Worm (Caenorhabditis elegans) whole organism, young adult: ENCODE data around the gene otub-4.

Experiments
- B0261.1 ChIP-seq: sonication (generic microtip); optimal IDR thresholded peaks from 2 replicates; lab custom pipeline; 2016; ENCODE audit warnings: mild to moderate bottlenecking, missing genetic modification characterization, moderate library complexity, missing compliant biosample characterization
- D2030.7 ChIP-seq: fragments of 200-800 bp; sonication (Bioruptor generic); IDR thresholded peaks from 2 replicates; pipeline ENCODE4 v1.3.6; 2022; ENCODE audit warnings: missing genetic modification reagents, missing genetic modification characterization, missing compliant biosample characterization
- F23B12.7 ChIP-seq: sonication (generic microtip); optimal IDR thresholded peaks from 2 replicates; lab custom pipeline; 2017; ENCODE audit warnings: missing genetic modification characterization, mild to moderate bottlenecking, missing compliant biosample characterization, antibody characterized with exemption, moderate library complexity; ENCODE audit not compliant: insufficient read depth
- F33H1.4 ChIP-seq: fragments of 200-800 bp; sonication (Bioruptor generic); IDR thresholded peaks from 2 replicates; pipeline ENCODE4 v1.3.6; 2022; ENCODE audit warnings: missing genetic modification reagents, missing genetic modification characterization, missing compliant biosample characterization
- F57C9.4 ChIP-seq: sonication (generic microtip); optimal IDR thresholded peaks from 2 replicates; lab custom pipeline; 2017; ENCODE audit warnings: mild to moderate bottlenecking, missing genetic modification characterization, missing compliant biosample characterization
- K11D2.4 ChIP-seq: fragments of 200-800 bp; sonication (Bioruptor generic); IDR thresholded peaks from 2 replicates; pipeline ENCODE4 v1.3.6; 2022; ENCODE audit warnings: missing genetic modification reagents, missing genetic modification characterization, missing compliant biosample characterization
- K12H6.12 ChIP-seq: fragments of 200-800 bp; sonication (Bioruptor generic); optimal IDR thresholded peaks from 2 replicates; lab custom pipeline; 2018; ENCODE audit warnings: mild to moderate bottlenecking, missing genetic modification characterization, missing compliant biosample characterization
- T07F8.4 ChIP-seq: sonication (generic microtip); optimal IDR thresholded peaks from 2 replicates; lab custom pipeline; 2016; ENCODE audit warnings: mild to moderate bottlenecking, missing genetic modification characterization, moderate library complexity, missing compliant biosample characterization
- Y53G8AR.9 ChIP-seq: fragments of 200-800 bp; sonication (Bioruptor generic); conservative IDR thresholded peaks from 2 replicates; pipeline ENCODE4 v1.3.6; 2022; ENCODE audit warnings: missing genetic modification reagents, missing genetic modification characterization, missing compliant biosample characterization
- Y95B8A.8 ChIP-seq: fragments of 200-800 bp; sonication (Bioruptor generic); IDR thresholded peaks from 2 replicates; pipeline ENCODE4 v1.3.6; 2022; ENCODE audit warnings: missing genetic modification reagents, missing genetic modification characterization, missing compliant biosample characterization
- ZK185.1 ChIP-seq: sonication (generic microtip); optimal IDR thresholded peaks from 2 replicates; lab custom pipeline; 2016; ENCODE audit warnings: mild to moderate bottlenecking, missing genetic modification characterization, missing compliant biosample characterization; ENCODE audit not compliant: poor library complexity, severe bottlenecking
- atf-7 ChIP-seq: sonication (generic microtip); optimal IDR thresholded peaks from 2 replicates; lab custom pipeline; 2017; ENCODE audit warnings: mild to moderate bottlenecking, missing genetic modification characterization, missing compliant biosample characterization
- attf-3 ChIP-seq: fragments of 200-800 bp; sonication (Bioruptor generic); conservative IDR thresholded peaks from 2 replicates; pipeline ENCODE4 v1.3.6; 2022; ENCODE audit warnings: missing genetic modification reagents, missing genetic modification characterization, missing compliant biosample characterization
- attf-5 ChIP-seq: fragments of 200-800 bp; sonication (Bioruptor generic); optimal IDR thresholded peaks from 2 replicates; lab custom pipeline; 2018; ENCODE audit warnings: mild to moderate bottlenecking, missing genetic modification characterization, missing compliant biosample characterization
- attf-6 ChIP-seq: fragments of 200-800 bp; sonication (Bioruptor generic); IDR thresholded peaks from 2 replicates; pipeline ENCODE4 v1.3.6; 2022; ENCODE audit warnings: missing genetic modification reagents, missing genetic modification characterization, missing compliant biosample characterization
- ccch-3 ChIP-seq: fragments of 200-800 bp; sonication (Bioruptor generic); optimal IDR thresholded peaks from 2 replicates; lab custom pipeline; 2018; ENCODE audit warnings: mild to moderate bottlenecking, missing genetic modification characterization, missing compliant biosample characterization
- cebp-2 ChIP-seq: fragments of 200-800 bp; sonication (Bioruptor generic); IDR thresholded peaks from 2 replicates; pipeline ENCODE4 v1.3.6; 2022; ENCODE audit warnings: missing genetic modification characterization, missing compliant biosample characterization
- dox-1 ChIP-seq: fragments of 200-800 bp; sonication (Bioruptor generic); IDR thresholded peaks from 2 replicates; pipeline ENCODE4 v1.3.6; 2022; ENCODE audit warnings: missing genetic modification reagents, missing genetic modification characterization, missing compliant biosample characterization
- dpl-1 ChIP-seq: fragments of 150-350 bp; optimal IDR thresholded peaks from 2 replicates; lab custom pipeline; 2014; ENCODE audit warnings: missing biosample characterization, missing genetic modification reagents, missing genetic modification characterization
- egl-44 ChIP-seq: fragments of 200-800 bp; sonication (Bioruptor generic); IDR thresholded peaks from 2 replicates; pipeline ENCODE4 v1.3.6; 2022; ENCODE audit warnings: missing genetic modification reagents, missing genetic modification characterization, missing compliant biosample characterization
- ekl-4 ChIP-seq: fragments of 200-800 bp; sonication (Bioruptor generic); IDR thresholded peaks from 2 replicates; pipeline ENCODE4 v1.3.6; 2022; ENCODE audit warnings: missing genetic modification reagents, missing genetic modification characterization, missing compliant biosample characterization
- fkh-3 ChIP-seq: sonication (generic microtip); optimal IDR thresholded peaks from 2 replicates; lab custom pipeline; 2016; ENCODE audit warnings: mild to moderate bottlenecking, missing genetic modification characterization, missing compliant biosample characterization
- him-1 ChIP-seq: sonication (generic microtip); optimal IDR thresholded peaks from 2 replicates; lab custom pipeline; 2016; ENCODE audit warnings: missing genotype, missing genetic modification reagents, missing genetic modification characterization, missing compliant biosample characterization
- hlh-26 ChIP-seq: fragments of 200-800 bp; sonication (Bioruptor generic); conservative IDR thresholded peaks from 2 replicates; pipeline ENCODE4 v1.3.6; 2022; ENCODE audit warnings: missing genetic modification reagents, missing genetic modification characterization, missing compliant biosample characterization
- hmg-1.2 ChIP-seq: fragments of 200-800 bp; sonication (Bioruptor generic); IDR thresholded peaks from 2 replicates; pipeline ENCODE4 v1.3.6; 2022; ENCODE audit warnings: missing genetic modification reagents, missing genetic modification characterization, missing compliant biosample characterization
- let-607 ChIP-seq, 2 experiments: fragments of 200-800 bp in 1 of 2; sonication (Bioruptor generic) in 1 of 2; sonication (generic microtip) in 1 of 2; optimal IDR thresholded peaks; 2 replicates each; lab custom pipeline; 2016 to 2018; ENCODE audit warnings: mild to moderate bottlenecking in 2 of 2, missing compliant biosample characterization in 2 of 2, missing genetic modification characterization in 2 of 2, moderate library complexity in 2 of 2, missing genotype in 1 of 2
- lin-40 ChIP-seq: sonication (generic microtip); optimal IDR thresholded peaks from 2 replicates; lab custom pipeline; 2016; ENCODE audit warnings: missing genetic modification characterization, mild to moderate bottlenecking, missing compliant biosample characterization, missing genotype, missing genetic modification reagents
- lir-1 ChIP-seq: fragments of 200-800 bp; sonication (Bioruptor generic); conservative IDR thresholded peaks from 2 replicates; pipeline ENCODE4 v1.3.6; 2022; ENCODE audit warnings: missing genetic modification reagents, missing genetic modification characterization, missing compliant biosample characterization
- lsl-1 ChIP-seq: fragments of 200-800 bp; sonication (Bioruptor generic); optimal IDR thresholded peaks from 2 replicates; lab custom pipeline; 2018; ENCODE audit warnings: mild to moderate bottlenecking, missing genetic modification characterization, moderate library complexity, missing compliant biosample characterization
- madf-10 ChIP-seq: sonication (generic microtip); optimal IDR thresholded peaks from 2 replicates; lab custom pipeline; 2016; ENCODE audit warnings: mild to moderate bottlenecking, missing genetic modification characterization, missing compliant biosample characterization
- madf-3 ChIP-seq: fragments of 200-800 bp; sonication (Bioruptor generic); IDR thresholded peaks from 2 replicates; pipeline ENCODE4 v1.3.6; 2022; ENCODE audit warnings: missing genetic modification reagents, missing genetic modification characterization, missing compliant biosample characterization
- madf-6 ChIP-seq: fragments of 200-800 bp; sonication (Bioruptor generic); IDR thresholded peaks from 2 replicates; pipeline ENCODE4 v1.3.6; 2022; ENCODE audit warnings: missing genetic modification reagents, missing genetic modification characterization, missing compliant biosample characterization
- mes-4 ChIP-seq: sonication (generic microtip); optimal IDR thresholded peaks from 2 replicates; lab custom pipeline; 2016; ENCODE audit warnings: missing genotype, missing genetic modification characterization, missing compliant biosample characterization
- mxl-1 ChIP-seq: sonication (generic microtip); optimal IDR thresholded peaks from 2 replicates; lab custom pipeline; 2016; ENCODE audit warnings: missing genetic modification characterization, missing compliant biosample characterization
- nfyb-1 ChIP-seq: fragments of 200-800 bp; sonication (Bioruptor generic); IDR thresholded peaks from 2 replicates; pipeline ENCODE4 v1.3.6; 2022; ENCODE audit warnings: missing genetic modification reagents, missing genetic modification characterization, missing compliant biosample characterization
- nhr-80 ChIP-seq: sonication (generic microtip); optimal IDR thresholded peaks from 2 replicates; lab custom pipeline; 2016; ENCODE audit warnings: missing genetic modification characterization, missing compliant biosample characterization
- pbrm-1 ChIP-seq: fragments of 200-800 bp; sonication (Bioruptor generic); IDR thresholded peaks from 2 replicates; pipeline ENCODE4 v1.3.6; 2022; ENCODE audit warnings: missing genetic modification reagents, missing genetic modification characterization, missing compliant biosample characterization
- rec-8 ChIP-seq, 2 experiments: sonication (generic microtip); optimal IDR thresholded peaks; 2 replicates each; lab custom pipeline; 2016; ENCODE audit warnings: mild to moderate bottlenecking in 2 of 2, missing genetic modification characterization in 2 of 2, missing genetic modification reagents in 2 of 2, missing genotype in 2 of 2, missing biosample characterization in 1 of 2, missing compliant biosample characterization in 1 of 2, moderate library complexity in 1 of 2
- repo-1 ChIP-seq: sonication (generic microtip); optimal IDR thresholded peaks from 2 replicates; lab custom pipeline; 2017; ENCODE audit warnings: mild to moderate bottlenecking, missing genetic modification characterization, missing compliant biosample characterization
- snpc-1.1 ChIP-seq: sonication (generic microtip); optimal IDR thresholded peaks from 2 replicates; lab custom pipeline; 2017; ENCODE audit warnings: missing genetic modification characterization, mild to moderate bottlenecking, missing compliant biosample characterization, antibody characterized with exemption, moderate library complexity, missing genotype, missing genetic modification reagents; ENCODE audit not compliant: insufficient read depth
- snpc-1.3 ChIP-seq: sonication (generic microtip); optimal IDR thresholded peaks from 2 replicates; lab custom pipeline; 2017; ENCODE audit warnings: missing genetic modification characterization, mild to moderate bottlenecking, missing compliant biosample characterization, antibody characterized with exemption, moderate library complexity, missing genotype, missing genetic modification reagents; ENCODE audit not compliant: insufficient read depth
- snpc-3.4 ChIP-seq: sonication (generic microtip); optimal IDR thresholded peaks from 2 replicates; lab custom pipeline; 2017; ENCODE audit warnings: missing genetic modification characterization, mild to moderate bottlenecking, missing compliant biosample characterization, antibody characterized with exemption, moderate library complexity, missing genotype, missing genetic modification reagents
- sptf-2 ChIP-seq: fragments of 200-800 bp; sonication (Bioruptor generic); optimal IDR thresholded peaks from 2 replicates; lab custom pipeline; 2018; ENCODE audit warnings: mild to moderate bottlenecking, missing genetic modification characterization, missing compliant biosample characterization
- xnd-1 ChIP-seq: sonication (generic microtip); optimal IDR thresholded peaks from 2 replicates; lab custom pipeline; 2016; ENCODE audit warnings: missing genotype, missing genetic modification reagents, missing genetic modification characterization, missing compliant biosample characterization
- zfh-2 ChIP-seq: fragments of 200-800 bp; sonication (Bioruptor generic); conservative IDR thresholded peaks from 2 replicates; pipeline ENCODE4 v1.3.6; 2022; ENCODE audit warnings: missing genetic modification reagents, missing genetic modification characterization, missing compliant biosample characterization
- ztf-22 ChIP-seq: fragments of 200-800 bp; sonication (Bioruptor generic); optimal IDR thresholded peaks from 2 replicates; lab custom pipeline; 2018; ENCODE audit warnings: mild to moderate bottlenecking, missing genetic modification characterization, moderate library complexity, missing compliant biosample characterization
- ztf-3 ChIP-seq: fragments of 200-800 bp; sonication (Bioruptor generic); optimal IDR thresholded peaks from 2 replicates; lab custom pipeline; 2018; ENCODE audit warnings: mild to moderate bottlenecking, missing genetic modification characterization, missing compliant biosample characterization

Gene otub-4

ce11 chrIV:3338676-3339075 lies 39.3 kb downstream of the otub-4 start, which contains the start of gene hrpa-1:
TSS of gene hrpa-1 (minus strand) at chrIV:3338867.
- TF ChIP-seq dpl-1 (GFP tag; lab: Kevin White, UChicago) (peak; percentile 88), F33H1.4 (GFP tag; lab: Robert Waterston, UW) (peak; percentile 97), atf-7 (tag; lab: Kevin White, UChicago) (no peak), rec-8 (tag; optimal IDR thresholded peaks at IDR 0.05; lab: Kevin White, UChicago) (no peak), sptf-2 (GFP tag; lab: Kevin White, UChicago) (no peak), K12H6.12 (no peak), mes-4 (tag; lab: Kevin White, UChicago) (no peak), F57C9.4 (no peak), him-1 (peak; percentile 9), D2030.7 (GFP tag; lab: Robert Waterston, UW) (no peak; the same call in 1 of the 2 replicates), dox-1 (GFP tag; lab: Robert Waterston, UW) (peak; percentile 79), Y53G8AR.9 (GFP tag; lab: Robert Waterston, UW) (peak; percentile 63), T07F8.4 (no peak), zfh-2 (GFP tag; lab: Robert Waterston, UW) (no peak), Y95B8A.8 (GFP tag; lab: Robert Waterston, UW) (peak; percentile 26; the same call in 1 of the 2 replicates), lin-40 (tag; lab: Kevin White, UChicago) (peak; percentile 71), attf-5 (peak; percentile 45), snpc-1.3 (tag; lab: Kevin White, UChicago) (peak; percentile 52), egl-44 (GFP tag; lab: Robert Waterston, UW) (no peak), nhr-80 (tag; lab: Kevin White, UChicago) (no peak), ccch-3 (GFP tag; lab: Kevin White, UChicago) (no peak), B0261.1 (no peak), madf-6 (GFP tag; lab: Robert Waterston, UW) (peak; percentile 61), lsl-1 (GFP tag; lab: Kevin White, UChicago) (peak; percentile 54), ekl-4 (GFP tag; lab: Robert Waterston, UW) (no peak; the same call in 1 of the 2 replicates), lir-1 (GFP tag; lab: Robert Waterston, UW) (peak; percentile 62), attf-6 (GFP tag; lab: Robert Waterston, UW) (no peak), hlh-26 (no peak), xnd-1 (no peak), cebp-2 (GFP tag; lab: Robert Waterston, UW) (no peak), madf-3 (GFP tag; lab: Robert Waterston, UW) (peak; percentile 99), F23B12.7 (tag; lab: Kevin White, UChicago) (peak; percentile 66), mxl-1 (tag; lab: Kevin White, UChicago) (no peak), pbrm-1 (GFP tag; lab: Robert Waterston, UW) (peak; percentile 44; the same call in 1 of the 2 replicates), let-607 (tag; optimal IDR thresholded peaks at IDR 0.05; lab: Kevin White, UChicago) (peak in 1 of 2 experiments; percentile 30), hmg-1.2 (GFP tag; lab: Robert Waterston, UW) (peak; percentile 47), snpc-1.1 (peak; percentile 4), nfyb-1 (GFP tag; lab: Robert Waterston, UW) (0 out of 2 replicates have a peak, but pooled peaks have one; percentile 14), ZK185.1 (tag; lab: Kevin White, UChicago) (no peak), K11D2.4 (peak; percentile 55; the same call in 1 of the 2 replicates), repo-1 (tag; lab: Kevin White, UChicago) (no peak), attf-3 (GFP tag; lab: Robert Waterston, UW) (peak; percentile 49; the same call in 1 of the 2 replicates), ztf-3 (GFP tag; lab: Kevin White, UChicago) (no peak), fkh-3 (no peak), snpc-3.4 (tag; lab: Kevin White, UChicago) (peak; percentile 35), madf-10 (peak; percentile 51), ztf-22 (no peak)
